Fruit fly (Drosophila melanogaster) whole organism, embryonic: ENCODE results near the gene Lsp2.

Source experiments
- Awh ChIP-seq: fragments of 200-800 bp; sonication (Bioruptor generic); IDR thresholded peaks from 2 replicates; pipeline ENCODE4, ENCODE4 v1.3.6; 2022; ENCODE audit warnings: missing biosample characterization, missing genetic modification characterization
- BEAF-32 ChIP-seq: fragments of 200-800 bp; sonication (Bioruptor generic); optimal IDR thresholded peaks from 3 replicates; lab custom pipeline; 2017; ENCODE audit warnings: missing biosample characterization, missing genetic modification characterization, mild to moderate bottlenecking, moderate library complexity, missing genetic modification reagents
- Bgb ChIP-seq: fragments of 200-800 bp; sonication (Bioruptor generic); IDR thresholded peaks from 2 replicates; pipeline ENCODE4 v1.3.6; 2022; ENCODE audit warnings: missing biosample characterization, missing genetic modification characterization; ENCODE audit not compliant: partially characterized antibody
- CG10654 ChIP-seq: fragments of 200-800 bp; sonication (Bioruptor generic); optimal IDR thresholded peaks from 2 replicates; lab custom pipeline; 2016; ENCODE audit warnings: missing biosample characterization, missing genetic modification characterization
- CG11085 ChIP-seq: fragments of 200-800 bp; sonication (Bioruptor generic); IDR thresholded peaks from 2 replicates; pipeline ENCODE4 v1.3.6; 2022; ENCODE audit warnings: missing biosample characterization, missing genetic modification characterization
- CG11093 ChIP-seq: fragments of 200-800 bp; sonication (Bioruptor generic); IDR thresholded peaks from 3 replicates; pipeline ENCODE4 v1.3.6; 2022; ENCODE audit warnings: missing biosample characterization, missing genetic modification characterization
- CG13123 ChIP-seq: fragments of 200-800 bp; sonication (Bioruptor generic); optimal IDR thresholded peaks from 2 replicates; lab custom pipeline; 2016; ENCODE audit warnings: missing biosample characterization, missing genetic modification characterization
- CG13894 ChIP-seq: fragments of 200-800 bp; sonication (Bioruptor generic); optimal IDR thresholded peaks from 3 replicates; lab custom pipeline; 2018; ENCODE audit warnings: missing biosample characterization, mild to moderate bottlenecking, missing genetic modification characterization, moderate library complexity
- CG15479 ChIP-seq: fragments of 200-800 bp; sonication (Bioruptor generic); optimal IDR thresholded peaks from 3 replicates; lab custom pipeline; 2019; ENCODE audit warnings: missing biosample characterization, mild to moderate bottlenecking, missing genetic modification characterization, moderate library complexity
- CG17385 ChIP-seq: fragments of 200-800 bp; sonication (Bioruptor generic); optimal IDR thresholded peaks from 3 replicates; lab custom pipeline; 2018; ENCODE audit warnings: missing biosample characterization, mild to moderate bottlenecking, missing genetic modification characterization
- CG17829 ChIP-seq: fragments of 200-800 bp; optimal IDR thresholded peaks from 2 replicates; lab custom pipeline; 2019; ENCODE audit warnings: missing biosample characterization, mild to moderate bottlenecking, missing genetic modification characterization, moderate library complexity
- CG2116 ChIP-seq: fragments of 200-800 bp; sonication (Bioruptor generic); optimal IDR thresholded peaks from 3 replicates; lab custom pipeline; 2018; ENCODE audit warnings: missing biosample characterization, mild to moderate bottlenecking, missing genetic modification characterization
- CG2889 ChIP-seq: fragments of 200-800 bp; sonication (Bioruptor generic); IDR thresholded peaks from 3 replicates; pipeline ENCODE4 v1.3.6; 2022; ENCODE audit warnings: missing biosample characterization, missing genetic modification characterization
- CG32767 ChIP-seq: fragments of 200-800 bp; sonication (Bioruptor generic); IDR thresholded peaks from 2 replicates; pipeline ENCODE4 v1.3.6; 2022; ENCODE audit warnings: missing biosample characterization, missing genetic modification characterization
- CG4424 ChIP-seq: fragments of 200-800 bp; sonication (Bioruptor generic); optimal IDR thresholded peaks from 3 replicates; lab custom pipeline; 2016; ENCODE audit warnings: missing biosample characterization, missing genetic modification characterization
- CG5245 ChIP-seq: fragments of 200-800 bp; sonication (Bioruptor generic); optimal IDR thresholded peaks from 3 replicates; lab custom pipeline; 2016; ENCODE audit warnings: missing biosample characterization, missing genetic modification characterization
- CG6791 ChIP-seq: fragments of 200-800 bp; sonication (Bioruptor generic); IDR thresholded peaks from 3 replicates; pipeline ENCODE4 v1.3.6; 2022; ENCODE audit warnings: missing biosample characterization, missing genetic modification characterization; ENCODE audit not compliant: partially characterized antibody
- CG7271 ChIP-seq: fragments of 200-800 bp; sonication (Bioruptor generic); optimal IDR thresholded peaks from 2 replicates; lab custom pipeline; 2018; ENCODE audit warnings: missing biosample characterization, mild to moderate bottlenecking, missing genetic modification characterization, moderate library complexity
- CG8478 ChIP-seq: fragments of >200 bp; optimal IDR thresholded peaks from 2 replicates; lab custom pipeline; 2018
- CG9932 ChIP-seq: fragments of 200-800 bp; sonication (Bioruptor generic); IDR thresholded peaks from 2 replicates; pipeline ENCODE4 v1.3.6; 2022; ENCODE audit warnings: missing biosample characterization, missing genetic modification characterization
- D19B ChIP-seq: fragments of 200-800 bp; sonication (Bioruptor generic); optimal IDR thresholded peaks from 2 replicates; lab custom pipeline; 2017; ENCODE audit warnings: missing biosample characterization, mild to moderate bottlenecking, missing genetic modification characterization
- Eip74EF ChIP-seq, 2 experiments: fragments of 200-800 bp in 1 of 2; fragments of >200 bp in 1 of 2; sonication (Bioruptor generic) in 1 of 2; optimal IDR thresholded peaks; 2 replicates each; lab custom pipeline; 2017 to 2019; ENCODE audit warnings: missing biosample characterization in 2 of 2, missing genetic modification characterization in 2 of 2, mild to moderate bottlenecking in 1 of 2, moderate library complexity in 1 of 2
- Fer1 ChIP-seq: fragments of 200-800 bp; sonication (Bioruptor generic); optimal IDR thresholded peaks from 2 replicates; lab custom pipeline; 2017; ENCODE audit warnings: missing biosample characterization, mild to moderate bottlenecking, missing genetic modification characterization
- Fer3 ChIP-seq: fragments of 200-800 bp; sonication (Bioruptor generic); optimal IDR thresholded peaks from 2 replicates; lab custom pipeline; 2018; ENCODE audit warnings: missing biosample characterization, mild to moderate bottlenecking, missing genetic modification characterization, moderate library complexity
- Gsc ChIP-seq: fragments of 200-800 bp; sonication (Bioruptor generic); IDR thresholded peaks from 2 replicates; pipeline ENCODE4 v1.3.6; 2022; ENCODE audit warnings: missing biosample characterization, missing genetic modification characterization
- HHEX ChIP-seq: fragments of 200-800 bp; sonication (Bioruptor generic); optimal IDR thresholded peaks from 3 replicates; lab custom pipeline; 2017; ENCODE audit warnings: missing biosample characterization, mild to moderate bottlenecking, missing genetic modification characterization, missing genetic modification reagents
- HLH4C ChIP-seq: fragments of 200-800 bp; sonication (Bioruptor generic); IDR thresholded peaks from 3 replicates; pipeline ENCODE4 v1.3.6; 2022; ENCODE audit warnings: missing biosample characterization, missing genetic modification characterization; ENCODE audit not compliant: partially characterized antibody
- HmgD ChIP-seq: fragments of 200-800 bp; sonication (Bioruptor generic); optimal IDR thresholded peaks from 3 replicates; lab custom pipeline; 2016; ENCODE audit warnings: missing biosample characterization, missing genetic modification characterization
- Med ChIP-seq: fragments of 200-800 bp; sonication (Bioruptor generic); peaks from one replicate; lab custom pipeline; 2016; ENCODE audit warnings: missing biosample characterization, missing genetic modification characterization, mild to moderate bottlenecking, inconsistent platforms, moderate library complexity
- NFAT ChIP-seq: fragments of 200-800 bp; sonication (Bioruptor generic); IDR thresholded peaks from 2 replicates; pipeline ENCODE4 v1.3.6; 2022; ENCODE audit warnings: missing biosample characterization, missing genetic modification characterization
- Nf-YC ChIP-seq: fragments of 200-800 bp; optimal IDR thresholded peaks from 3 replicates; lab custom pipeline; 2019; ENCODE audit warnings: missing biosample characterization, mild to moderate bottlenecking, missing genetic modification characterization, moderate library complexity
- Ptx1 ChIP-seq: fragments of 200-800 bp; sonication (Bioruptor generic); IDR thresholded peaks from 2 replicates; pipeline ENCODE4 v1.3.6; 2022; ENCODE audit warnings: missing biosample characterization, missing genetic modification characterization
- Sox102F ChIP-seq: fragments of 200-800 bp; sonication (Bioruptor generic); optimal IDR thresholded peaks from 2 replicates; lab custom pipeline; 2018; ENCODE audit warnings: missing biosample characterization, mild to moderate bottlenecking, missing genetic modification characterization, moderate library complexity
- al ChIP-seq: fragments of 200-800 bp; sonication (Bioruptor generic); IDR thresholded peaks from 2 replicates; pipeline ENCODE4 v1.3.6; 2022; ENCODE audit warnings: missing biosample characterization, missing genetic modification characterization
- bsh ChIP-seq, 2 experiments: fragments of 200-800 bp; sonication (Bioruptor generic); optimal IDR thresholded peaks; 2 replicates each; lab custom pipeline; 2017 to 2018; ENCODE audit warnings: mild to moderate bottlenecking in 2 of 2, missing biosample characterization in 2 of 2, missing genetic modification characterization in 2 of 2, moderate library complexity in 1 of 2
- chif ChIP-seq, 2 experiments: fragments of 200-800 bp; sonication (Bioruptor generic); optimal IDR thresholded peaks; 3 replicates each; lab custom pipeline; 2016; ENCODE audit warnings: missing biosample characterization in 2 of 2, missing genetic modification characterization in 2 of 2
- chm ChIP-seq: fragments of 200-800 bp; sonication (Bioruptor generic); IDR thresholded peaks from 2 replicates; pipeline ENCODE4 v1.3.6; 2022; ENCODE audit warnings: missing biosample characterization, missing genetic modification characterization
- gcm2 ChIP-seq: fragments of 200-800 bp; sonication (Bioruptor generic); optimal IDR thresholded peaks from 2 replicates; lab custom pipeline; 2016; ENCODE audit warnings: missing biosample characterization, missing genetic modification characterization
- gem ChIP-seq: fragments of 200-800 bp; sonication (Bioruptor generic); optimal IDR thresholded peaks from 2 replicates; lab custom pipeline; 2019; ENCODE audit warnings: missing biosample characterization, mild to moderate bottlenecking, missing genetic modification characterization, moderate library complexity
- lilli ChIP-seq: fragments of 200-800 bp; sonication (Bioruptor generic); optimal IDR thresholded peaks from 3 replicates; lab custom pipeline; 2016; ENCODE audit warnings: missing biosample characterization, missing genetic modification characterization
- lola ChIP-seq, 3 experiments: fragments of >200 bp in 2 of 3; fragments of 200-800 bp in 1 of 3; sonication (Bioruptor generic) in 1 of 3; optimal IDR thresholded peaks; 2 replicates each; lab custom pipeline; 2017 to 2019; ENCODE audit warnings: missing biosample characterization in 3 of 3, missing genetic modification characterization in 3 of 3, mild to moderate bottlenecking in 1 of 3, moderate library complexity in 1 of 3
- nmo ChIP-seq: fragments of 200-800 bp; sonication (Bioruptor generic); optimal IDR thresholded peaks from 2 replicates; lab custom pipeline; 2018; ENCODE audit warnings: missing biosample characterization, mild to moderate bottlenecking, missing genetic modification characterization, moderate library complexity
- nom ChIP-seq: fragments of 200-800 bp; sonication (Bioruptor generic); optimal IDR thresholded peaks from 2 replicates; lab custom pipeline; 2017; ENCODE audit warnings: missing biosample characterization, missing genetic modification characterization, mild to moderate bottlenecking, moderate library complexity, missing genetic modification reagents
- pan ChIP-seq, 4 experiments: fragments of >200 bp in 3 of 4; fragments of 200-800 bp in 1 of 4; sonication (Bioruptor generic) in 1 of 4; optimal IDR thresholded peaks in 3 of 4; IDR thresholded peaks in 1 of 4; 2 replicates each; pipeline versions ENCODE4 v1.3.6 to Lab custom; 2017 to 2022; ENCODE audit warnings: missing biosample characterization in 2 of 4, missing genetic modification characterization in 2 of 4, mixed read lengths in 1 of 4
- scrt ChIP-seq: fragments of 200-800 bp; sonication (Bioruptor generic); optimal IDR thresholded peaks from 2 replicates; lab custom pipeline; 2018; ENCODE audit warnings: missing biosample characterization, mild to moderate bottlenecking, missing genetic modification characterization, moderate library complexity
- tup ChIP-seq: fragments of 200-800 bp; sonication (Bioruptor generic); optimal IDR thresholded peaks from 2 replicates; lab custom pipeline; 2016; ENCODE audit warnings: missing biosample characterization, mild to moderate bottlenecking, missing genetic modification characterization, moderate library complexity
- vfl ChIP-seq: fragments of 200-800 bp; sonication (Bioruptor generic); optimal IDR thresholded peaks from 2 replicates; lab custom pipeline; 2016; ENCODE audit warnings: missing biosample characterization, missing genetic modification characterization

Gene Lsp2

DNA sequence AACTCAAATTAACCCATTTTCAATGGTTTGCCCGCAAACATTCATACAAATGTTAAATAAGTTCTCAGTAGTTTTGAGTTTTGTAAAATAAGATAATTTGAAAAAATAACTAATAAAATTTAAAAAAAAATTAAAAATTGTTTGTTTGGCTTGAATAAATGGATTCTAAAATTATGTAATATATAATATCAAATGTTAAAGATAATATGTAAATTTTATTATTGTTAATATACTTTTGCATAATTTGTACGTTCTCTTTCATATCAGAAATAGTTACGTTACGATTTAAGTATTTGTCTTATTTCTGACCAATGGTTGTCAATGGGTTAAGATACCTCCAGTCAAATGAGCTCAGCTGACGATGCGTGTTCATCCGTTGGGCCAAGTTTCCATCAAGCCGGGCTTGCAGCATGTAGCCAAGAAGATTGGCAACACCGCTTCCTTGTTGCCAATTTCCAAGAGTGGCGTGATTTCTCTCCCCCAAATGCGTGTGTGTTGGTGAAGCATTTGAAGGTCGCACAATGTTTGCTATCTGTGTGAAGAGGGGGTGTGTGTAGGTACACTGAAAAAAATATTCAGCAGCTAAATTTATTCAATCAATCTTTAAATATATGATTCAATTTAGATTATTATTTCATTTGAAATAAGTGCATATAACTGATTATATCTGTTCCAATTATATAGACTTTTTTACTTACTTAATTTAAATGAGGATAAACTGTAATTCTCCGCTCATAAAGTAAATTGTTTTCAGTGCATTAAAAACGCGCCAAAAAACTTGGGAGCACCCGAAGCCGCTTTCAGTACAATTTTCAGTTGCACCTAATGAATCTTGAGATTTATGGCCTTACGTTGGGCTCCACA is 32.2 kb upstream of the Lsp2 start (continued):
- no peak for TF ChIP-seq Bgb
- peak in 1 of 3 experiments; percentile 25 for TF ChIP-seq lola (GFP tag; optimal IDR thresholded peaks at IDR 0.05; lab: Kevin White, UChicago)
- TF ChIP-seq D19B (GFP tag; lab: Kevin White, UChicago): no peak
- TF ChIP-seq HmgD: no peak
- TF ChIP-seq CG17385: no peak
- peak; percentile 6 for TF ChIP-seq lilli (GFP tag; lab: Kevin White, UChicago)
- TF ChIP-seq Awh (GFP tag; lab: Robert Waterston, UW): no peak
- peak; percentile 16 for TF ChIP-seq Fer3 (tag; lab: Kevin White, UChicago)
- TF ChIP-seq BEAF-32 (GFP tag; lab: Kevin White, UChicago): no peak
- TF ChIP-seq Med (GFP tag; lab: Kevin White, UChicago): peak; percentile 72
- TF ChIP-seq bsh (GFP tag; optimal IDR thresholded peaks at IDR 0.05; lab: Kevin White, UChicago): peak; percentile 23 to 30
- TF ChIP-seq HLH4C (GFP tag; lab: Robert Waterston, UW): no peak
- TF ChIP-seq pan (optimal IDR thresholded peaks at IDR 0.05; lab: Kevin White, UChicago): no peak
- TF ChIP-seq pan (GFP tag; optimal IDR thresholded peaks at IDR 0.05 in 1 of 2, IDR thresholded peaks at IDR 0.05 in 1 of 2): peak in 1 of 2 experiments; percentile 24
- no peak for TF ChIP-seq CG13894 (tag; lab: Kevin White, UChicago)
- TF ChIP-seq CG4424 (GFP tag; lab: Kevin White, UChicago): peak; percentile 18
- TF ChIP-seq chm (GFP tag; lab: Robert Waterston, UW): no peak
- peak; percentile 60 for TF ChIP-seq gem
- TF ChIP-seq CG13123: no peak
- no peak for TF ChIP-seq CG8478 (lab: Kevin White, UChicago)
- 0 out of 3 replicates have a peak, but pooled peaks have one; percentile 23 for TF ChIP-seq CG11093 (GFP tag; lab: Robert Waterston, UW)
- TF ChIP-seq CG15479 (GFP tag; lab: Kevin White, UChicago): no peak
- TF ChIP-seq HHEX (GFP tag; lab: Kevin White, UChicago): no peak
- peak in 1 of 2 experiments; percentile 1 for TF ChIP-seq Eip74EF (GFP tag; optimal IDR thresholded peaks at IDR 0.05; lab: Kevin White, UChicago)
- TF ChIP-seq Ptx1: peak; percentile 29; the same call in 1 of the 2 replicates
- TF ChIP-seq nom: peak; percentile 49
- TF ChIP-seq CG32767 (GFP tag; lab: Robert Waterston, UW): 0 out of 2 replicates have a peak, but pooled peaks have one; percentile 16
- TF ChIP-seq vfl (GFP tag; lab: Kevin White, UChicago): no peak
- no peak for TF ChIP-seq Nf-YC
- no peak for TF ChIP-seq CG5245 (GFP tag; lab: Kevin White, UChicago)
- no peak for TF ChIP-seq chif (GFP tag; optimal IDR thresholded peaks at IDR 0.05; lab: Kevin White, UChicago)
- TF ChIP-seq Sox102F (GFP tag; lab: Kevin White, UChicago): peak; percentile 52
- no peak for TF ChIP-seq CG11085
- TF ChIP-seq scrt (GFP tag; lab: Kevin White, UChicago): no peak
- no peak for TF ChIP-seq NFAT (GFP tag; lab: Robert Waterston, UW)
- peak; percentile 29 for TF ChIP-seq nmo
- no peak for TF ChIP-seq Fer1 (GFP tag; lab: Kevin White, UChicago)
- no peak for TF ChIP-seq CG2116 (GFP tag; lab: Kevin White, UChicago)
- no peak for TF ChIP-seq gcm2
- no peak for TF ChIP-seq al
- TF ChIP-seq CG2889 (GFP tag; lab: Robert Waterston, UW): no peak
- TF ChIP-seq CG9932 (GFP tag; lab: Robert Waterston, UW): no peak
- TF ChIP-seq CG10654 (GFP tag; lab: Kevin White, UChicago): no peak
- TF ChIP-seq CG7271 (tag; lab: Kevin White, UChicago): no peak
- no peak for TF ChIP-seq Gsc
- peak; percentile 23 for TF ChIP-seq CG17829 (tag; lab: Kevin White, UChicago)
- no peak for TF ChIP-seq CG6791 (GFP tag; lab: Robert Waterston, UW)
- no peak for TF ChIP-seq tup (GFP tag; lab: Kevin White, UChicago)
